Worm (Caenorhabditis elegans): Measurements from ENCODE around the gene T17A3.12.

T17A3.12 gene

ce11 chrIII:165390-165789 is 20.4 kb upstream of the T17A3.12 start, which contains the start of gene F40G9.7:
TSS of gene F40G9.7 (plus strand) at chrIII:165690.
- no peak for TF ChIP-seq lin-39 (tag; optimal IDR thresholded peaks at IDR 0.05)
- TF ChIP-seq skn-1 (tag; optimal IDR thresholded peaks at IDR 0.05), result no peak
- TF ChIP-seq ama-1 (optimal IDR thresholded peaks at IDR 0.05), result no peak
- TF ChIP-seq C34F6.9 (tag; optimal IDR thresholded peaks at IDR 0.05), result no peak
- no peak for TF ChIP-seq nhr-6 (tag; optimal IDR thresholded peaks at IDR 0.05)

- TF ChIP-seq ama-1 (optimal IDR thresholded peaks at IDR 0.05), result no peak
- TF ChIP-seq sem-4 (tag; optimal IDR thresholded peaks at IDR 0.05), result no peak
- no peak for TF ChIP-seq fos-1 (tag; optimal IDR thresholded peaks at IDR 0.05)
- no peak for TF ChIP-seq ceh-82 (tag; optimal IDR thresholded peaks at IDR 0.05)
- TF ChIP-seq ZK546.5 (tag; optimal IDR thresholded peaks at IDR 0.05), result no peak
- TF ChIP-seq nhr-23 (tag; optimal IDR thresholded peaks at IDR 0.05), result no peak
- TF ChIP-seq C34F6.9 (tag; optimal IDR thresholded peaks at IDR 0.05), result no peak
- no peak for TF ChIP-seq mbf-1 (tag; optimal IDR thresholded peaks at IDR 0.05)
- TF ChIP-seq Y55F3AM.14 (GFP tag; optimal IDR thresholded peaks at IDR 0.05), result no peak
- no peak for TF ChIP-seq blmp-1 (tag; optimal IDR thresholded peaks at IDR 0.05; ENCODE audit: insufficient read depth)
- TF ChIP-seq sma-3 (GFP tag; optimal IDR thresholded peaks at IDR 0.05), result no peak
- no peak for TF ChIP-seq aly-2 (tag; optimal IDR thresholded peaks at IDR 0.05)
- no peak for TF ChIP-seq sma-9 (GFP tag; optimal IDR thresholded peaks at IDR 0.05)
- no peak for TF ChIP-seq sma-9 (tag; optimal IDR thresholded peaks at IDR 0.05)
- TF ChIP-seq snpc-4 (tag; optimal IDR thresholded peaks at IDR 0.05), result no peak
These were observed 19.8 kb upstream of the T17A3.12 start, which contains the start of gene F40G9.8 for ce11 chrIII:164775-165174. TSS of gene F40G9.8 (minus strand) at chrIII:164875.

ce11 chrIII:159665-160064 is 14.7 kb upstream of the T17A3.12 start:
- TF ChIP-seq sem-4 (tag; optimal IDR thresholded peaks at IDR 0.05) (no peak), dmd-4 (tag; optimal IDR thresholded peaks at IDR 0.05) (no peak), nhr-25 (tag; optimal IDR thresholded peaks at IDR 0.05) (no peak), zag-1 (tag; optimal IDR thresholded peaks at IDR 0.05) (no peak), lin-39 (tag; optimal IDR thresholded peaks at IDR 0.05) (no peak), lsy-2 (tag; optimal IDR thresholded peaks at IDR 0.05) (no peak), sma-9 (GFP tag; optimal IDR thresholded peaks at IDR 0.05) (no peak), sma-9 (tag; optimal IDR thresholded peaks at IDR 0.05) (no peak), lin-13 (GFP tag; optimal IDR thresholded peaks at IDR 0.05) (no peak)

ce11 chrIII:159149-159548 is 14.2 kb upstream of the T17A3.12 start:
- TF ChIP-seq mbf-1 (tag; optimal IDR thresholded peaks at IDR 0.05) (no peak), crh-2 (tag; optimal IDR thresholded peaks at IDR 0.05) (no peak), lin-13 (GFP tag; optimal IDR thresholded peaks at IDR 0.05) (no peak), nhr-77 (tag; optimal IDR thresholded peaks at IDR 0.05) (no peak), nhr-10 (tag; optimal IDR thresholded peaks at IDR 0.05) (no peak), ztf-11 (tag; optimal IDR thresholded peaks at IDR 0.05) (no peak), nhr-11 (tag; optimal IDR thresholded peaks at IDR 0.05) (no peak), C34F6.9 (tag; optimal IDR thresholded peaks at IDR 0.05) (no peak), lsy-2 (tag; optimal IDR thresholded peaks at IDR 0.05) (no peak), lin-39 (tag; optimal IDR thresholded peaks at IDR 0.05) (no peak), sma-3 (GFP tag; optimal IDR thresholded peaks at IDR 0.05) (no peak)

- no peak for TF ChIP-seq nhr-23 (tag; optimal IDR thresholded peaks at IDR 0.05)
- TF ChIP-seq ceh-82 (tag; optimal IDR thresholded peaks at IDR 0.05), result no peak
- TF ChIP-seq lin-39 (tag; optimal IDR thresholded peaks at IDR 0.05), result no peak
- no peak for TF ChIP-seq sem-4 (tag; optimal IDR thresholded peaks at IDR 0.05)
- no peak for TF ChIP-seq elt-1 (tag; optimal IDR thresholded peaks at IDR 0.05)
- TF ChIP-seq zag-1 (tag; optimal IDR thresholded peaks at IDR 0.05), result no peak
- TF ChIP-seq crh-2 (tag; optimal IDR thresholded peaks at IDR 0.05), result no peak
- no peak for TF ChIP-seq ztf-11 (tag; optimal IDR thresholded peaks at IDR 0.05)
- TF ChIP-seq skn-1 (tag; optimal IDR thresholded peaks at IDR 0.05), result no peak
- TF ChIP-seq unc-62 (GFP tag; optimal IDR thresholded peaks at IDR 0.05), result no peak
- no peak for TF ChIP-seq Y55F3AM.14 (GFP tag; optimal IDR thresholded peaks at IDR 0.05)
- TF ChIP-seq nhr-10 (tag; optimal IDR thresholded peaks at IDR 0.05), result no peak
- no peak for TF ChIP-seq unc-55 (GFP tag; optimal IDR thresholded peaks at IDR 0.05)
- no peak for TF ChIP-seq R02D3.7 (tag; optimal IDR thresholded peaks at IDR 0.05)
- no peak for TF ChIP-seq dmd-4 (tag; optimal IDR thresholded peaks at IDR 0.05)
- no peak for TF ChIP-seq nhr-129 (tag; optimal IDR thresholded peaks at IDR 0.05)
- TF ChIP-seq mbf-1 (tag; optimal IDR thresholded peaks at IDR 0.05), result no peak
- TF ChIP-seq ama-1 (optimal IDR thresholded peaks at IDR 0.05), result no peak
- TF ChIP-seq lin-11 (tag; optimal IDR thresholded peaks at IDR 0.05), result no peak
- TF ChIP-seq gmeb-1 (tag; optimal IDR thresholded peaks at IDR 0.05), result no peak
These were observed 13.0 kb upstream of the T17A3.12 start for ce11 chrIII:157980-158379.
